Fruit fly (Drosophila melanogaster): Measurements from ENCODE around the gene PH4alphaMP.

PH4alphaMP gene

dm6 chr3R:30514255-30514827 is 18.4 kb upstream of the PH4alphaMP start, which contains the start of the genes CG31524 and CG9698:
Gene CG31524 (minus strand): TSS chr3R:30514355.
Gene CG9698 (plus strand): TSS chr3R:30514777.
- TF ChIP-seq CG17801 (GFP tag; optimal IDR thresholded peaks at IDR 0.05; ENCODE audit: partially characterized antibody), result no peak

DNA sequence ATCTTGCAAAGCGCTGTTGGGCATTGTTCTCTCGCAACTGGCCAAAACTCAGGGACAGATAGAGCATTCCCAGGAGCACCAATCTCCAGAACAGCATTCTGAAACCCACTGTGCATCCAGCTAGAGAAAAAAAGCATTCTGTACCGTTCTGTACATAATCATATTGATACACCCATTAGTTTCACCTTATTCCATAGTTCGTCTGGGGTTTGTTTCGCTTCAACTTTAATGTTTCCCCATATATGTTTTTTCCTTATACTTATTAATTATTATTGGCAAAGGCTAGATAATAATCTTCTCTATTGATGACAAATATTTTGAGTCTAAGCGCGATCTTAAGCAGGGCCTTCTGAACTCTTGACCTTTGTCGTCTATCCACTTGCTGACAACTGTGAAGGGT is 16.2 kb upstream of the PH4alphaMP start, which contains the start of gene PH4alphaNE2:
Gene PH4alphaNE2 (minus strand): TSS at position 101 of the 400 bp plus-strand sequence.
- no peak for TF ChIP-seq CG17801 (GFP tag; optimal IDR thresholded peaks at IDR 0.05; ENCODE audit: partially characterized antibody)

- TF ChIP-seq CG17801 (GFP tag; optimal IDR thresholded peaks at IDR 0.05; ENCODE audit: partially characterized antibody), result no peak
These were observed 11.8 kb upstream of the PH4alphaMP start, which contains the start of gene CG34041 for dm6 chr3R:30507723-30508122. Gene CG34041 (plus strand): TSS chr3R:30508023.

dm6 chr3R:30505561-30506037 is 9.6 kb upstream of the PH4alphaMP start, which contains the start of the genes PH4alphaSG1 and CG15539:
Gene PH4alphaSG1 (minus strand): TSS chr3R:30505661.
Gene CG15539 (plus strand): TSS chr3R:30505987.
- TF ChIP-seq CG17801 (GFP tag; optimal IDR thresholded peaks at IDR 0.05; ENCODE audit: partially characterized antibody), result no peak

DNA sequence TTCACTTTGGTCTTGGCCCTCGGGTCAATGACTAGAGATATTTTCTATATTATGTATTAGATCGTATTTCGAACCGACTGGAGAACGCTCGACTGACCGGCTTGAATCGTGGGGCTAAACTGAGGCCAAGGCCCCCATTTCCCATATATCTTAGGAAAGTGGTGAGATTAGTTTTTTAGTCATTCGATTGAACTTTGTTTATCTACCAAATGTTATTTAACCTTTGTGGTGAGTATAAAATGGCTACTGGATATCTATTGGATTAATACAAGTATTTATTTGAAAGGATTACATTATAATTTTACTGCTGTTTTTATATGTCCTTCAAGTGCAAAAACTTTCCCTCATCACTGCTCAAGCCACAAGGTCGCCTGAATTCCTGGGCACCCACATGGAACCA is 7.5 kb upstream of the PH4alphaMP start, which contains the start of gene CG31371:
Gene CG31371 (minus strand): TSS at position 101 of the 400 bp plus-strand sequence.
- TF ChIP-seq CG17801 (GFP tag; optimal IDR thresholded peaks at IDR 0.05; ENCODE audit: partially characterized antibody), result no peak

DNA sequence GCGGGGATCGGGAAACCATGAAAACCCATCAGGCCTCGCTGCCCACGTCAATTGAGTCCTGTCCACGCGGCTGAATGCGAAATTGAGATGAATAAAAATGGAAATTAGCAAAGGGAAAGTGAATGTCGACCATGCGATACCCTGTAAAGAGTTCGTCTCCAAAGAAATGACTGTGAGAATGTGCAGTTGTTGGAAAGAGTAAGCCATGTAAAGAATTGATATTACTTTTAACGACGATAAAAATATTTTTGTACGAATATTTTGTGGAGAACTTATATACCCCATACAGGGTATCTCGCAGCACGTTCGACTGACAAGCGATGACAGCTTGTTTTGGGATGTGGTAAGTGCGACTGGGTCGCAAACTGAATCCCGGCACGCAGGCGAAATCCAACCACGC is 5.2 kb upstream of the PH4alphaMP start:
- TF ChIP-seq CG17801 (GFP tag; optimal IDR thresholded peaks at IDR 0.05; ENCODE audit: partially characterized antibody), result no peak

DNA sequence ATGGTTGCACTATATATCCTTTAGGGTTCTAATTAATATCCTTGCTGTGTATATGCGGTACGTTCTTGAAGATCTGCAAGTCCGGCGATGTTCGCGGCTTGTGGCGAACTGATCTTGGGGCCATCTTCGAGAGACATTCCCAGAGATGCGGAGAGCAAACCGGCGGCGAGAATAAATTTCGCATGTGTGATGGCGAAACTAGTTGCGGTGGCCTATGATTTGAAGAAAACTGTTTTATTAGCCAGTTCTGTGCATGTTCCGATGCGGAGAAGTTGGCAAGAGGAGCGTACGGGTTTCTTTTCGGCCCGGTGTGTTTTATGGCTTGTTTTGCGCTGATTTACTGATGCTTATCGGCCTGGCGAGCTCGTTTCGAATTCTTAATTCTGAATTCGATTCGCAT is 4.3 kb upstream of the PH4alphaMP start, which contains the start of gene PH4alphaNE1:
Gene PH4alphaNE1 (minus strand): TSS at position 101 of the 400 bp plus-strand sequence.
- TF ChIP-seq CG17801 (GFP tag; optimal IDR thresholded peaks at IDR 0.05; ENCODE audit: partially characterized antibody), result no peak

DNA sequence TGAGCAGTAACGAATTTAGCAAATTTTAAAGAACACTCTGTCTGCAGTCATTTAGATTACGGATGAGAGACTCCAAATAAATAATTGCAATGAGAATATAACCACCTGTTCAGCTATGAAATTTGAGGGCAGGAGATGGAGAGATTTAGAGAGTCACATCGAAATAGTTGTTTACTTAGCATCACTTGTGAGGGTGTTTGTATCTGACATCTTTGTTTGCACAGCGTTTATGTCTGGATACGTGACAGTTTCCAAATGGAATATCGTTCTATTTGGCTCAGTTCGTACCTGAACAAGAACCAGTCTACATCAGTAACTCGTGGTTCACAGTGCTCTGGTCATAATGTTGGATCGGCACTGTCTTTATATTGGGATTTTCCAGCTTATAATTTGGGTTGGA is 6.2 kb downstream of the PH4alphaMP start, which contains the start of gene PH4alphaSG2:
Gene PH4alphaSG2 (plus strand): TSS at position 278 of the 400 bp plus-strand sequence.
- no peak for TF ChIP-seq CG17801 (GFP tag; optimal IDR thresholded peaks at IDR 0.05; ENCODE audit: partially characterized antibody)

DNA sequence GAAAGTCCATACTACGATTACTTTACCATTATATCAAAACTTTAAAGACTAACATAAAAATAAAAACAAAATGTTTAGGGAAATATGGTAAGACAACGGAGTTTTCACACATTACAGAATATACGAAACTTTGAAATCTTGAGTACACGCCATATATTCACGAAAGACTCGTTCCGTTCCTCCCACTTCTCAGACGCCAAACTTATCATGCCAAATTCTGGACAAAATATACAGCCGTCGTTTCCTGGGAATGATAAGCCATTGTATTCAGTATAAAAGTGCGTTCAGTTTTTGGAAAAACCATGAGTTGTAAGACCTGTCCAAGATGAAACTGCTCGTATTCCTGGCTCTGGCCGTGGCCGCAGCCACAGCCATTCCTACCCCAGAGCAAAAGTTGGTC is 7.3 kb downstream of the PH4alphaMP start, which contains the start of gene Jon99Fi:
Gene Jon99Fi (plus strand): TSS at position 301 of the 400 bp plus-strand sequence.
- TF ChIP-seq CG17801 (GFP tag; optimal IDR thresholded peaks at IDR 0.05; ENCODE audit: partially characterized antibody), result no peak

dm6 chr3R:30487828-30488227 is 8.1 kb downstream of the PH4alphaMP start, which contains the start of gene Jon99Fii:
Gene Jon99Fii (minus strand): TSS chr3R:30487928.
- no peak for TF ChIP-seq CG17801 (GFP tag; optimal IDR thresholded peaks at IDR 0.05; ENCODE audit: partially characterized antibody)

dm6 chr3R:30476367-30476766 is 19.6 kb downstream of the PH4alphaMP start, which contains the start of gene spdo:
Gene spdo (plus strand): TSS chr3R:30476684.
- no peak for TF ChIP-seq CG17801 (GFP tag; optimal IDR thresholded peaks at IDR 0.05; ENCODE audit: partially characterized antibody)

DNA sequence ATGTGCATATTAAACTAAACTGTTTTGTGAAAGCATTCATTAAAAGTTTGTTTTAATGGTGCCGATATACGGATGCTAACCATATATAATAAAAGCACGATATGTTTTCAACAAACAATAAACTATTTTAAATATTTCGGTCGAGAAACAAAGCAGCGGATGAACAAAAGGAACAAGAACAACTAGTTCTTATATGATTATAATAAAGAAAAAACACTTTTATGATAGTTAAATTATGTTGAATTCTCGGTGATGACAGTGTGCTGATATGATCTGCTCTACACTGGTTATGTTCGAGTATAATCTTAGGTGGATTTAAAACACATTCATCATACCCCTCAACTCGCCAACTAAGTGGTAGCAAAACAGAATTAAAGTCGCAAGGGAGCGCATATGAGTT is 20.0 kb downstream of the PH4alphaMP start:
- TF ChIP-seq CG17801 (GFP tag; optimal IDR thresholded peaks at IDR 0.05; ENCODE audit: partially characterized antibody), result no peak

DNA sequence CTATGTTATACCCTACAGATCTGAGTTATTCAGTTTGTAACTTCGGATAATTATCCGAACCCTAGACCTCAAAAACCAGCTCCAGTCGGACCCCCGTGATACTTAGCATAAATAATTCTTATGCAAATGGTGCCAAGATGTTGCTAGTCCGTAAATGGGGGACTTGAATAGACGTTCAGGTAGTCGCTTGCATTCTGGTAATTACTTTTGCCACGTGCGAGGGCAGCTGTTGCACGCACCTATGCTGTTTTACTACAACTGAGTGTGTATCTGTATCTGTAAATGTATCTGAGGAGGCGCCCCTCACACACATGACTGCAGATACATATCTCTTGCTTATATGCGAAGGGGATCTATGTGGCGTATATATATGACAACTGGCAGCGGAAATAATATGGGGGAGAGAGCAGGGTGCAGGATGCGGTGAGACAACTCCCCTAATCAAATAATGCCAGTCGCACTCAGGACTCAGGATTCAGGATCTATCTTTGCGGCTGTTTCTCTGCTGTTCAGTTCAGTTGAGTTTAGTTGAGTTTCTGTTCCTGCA is 21.2 kb downstream of the PH4alphaMP start:
- no peak for TF ChIP-seq CG17801 (GFP tag; optimal IDR thresholded peaks at IDR 0.05; ENCODE audit: partially characterized antibody)

- no peak for TF ChIP-seq CG17801 (GFP tag; optimal IDR thresholded peaks at IDR 0.05; ENCODE audit: partially characterized antibody)
These were observed 23.6 kb downstream of the PH4alphaMP start for dm6 chr3R:30472331-30472730.

DNA sequence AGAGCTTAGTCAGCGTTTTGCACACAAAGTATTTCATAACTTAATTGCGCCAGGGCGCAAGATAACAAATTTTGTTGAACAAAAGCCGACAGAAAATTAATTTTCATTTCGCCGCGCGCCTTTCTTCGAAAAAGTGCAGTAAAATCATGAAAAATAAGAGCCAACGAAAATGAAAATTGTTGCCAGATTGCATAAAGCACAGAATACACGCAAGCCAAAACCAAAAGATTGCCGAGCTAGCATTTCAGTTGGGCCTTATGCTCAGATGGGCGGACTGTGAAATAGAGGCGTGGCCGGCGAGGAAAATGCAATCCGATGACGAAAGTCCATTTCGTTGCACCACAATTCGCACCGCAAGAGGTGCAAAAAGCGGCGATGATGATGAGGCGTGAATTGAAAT is 25.3 kb downstream of the PH4alphaMP start:
- no peak for TF ChIP-seq CG17801 (GFP tag; optimal IDR thresholded peaks at IDR 0.05; ENCODE audit: partially characterized antibody)

- no peak for TF ChIP-seq CG17801 (GFP tag; optimal IDR thresholded peaks at IDR 0.05; ENCODE audit: partially characterized antibody)
These were observed 28.9 kb downstream of the PH4alphaMP start for dm6 chr3R:30467062-30467461.
